Worm (Caenorhabditis elegans) whole organism, mixed stage, embryonic: ENCODE results near the gene lin-12.

Source experiments
- lin-13 ChIP-seq: fragments of 150-350 bp; optimal IDR thresholded peaks from 2 replicates; lab custom pipeline; 2014; ENCODE audit warnings: missing biosample characterization, missing genetic modification characterization
- ztf-11 ChIP-seq: fragments of 150-350 bp; optimal IDR thresholded peaks from 2 replicates; lab custom pipeline; 2014; ENCODE audit warnings: missing biosample characterization, missing genetic modification characterization

ce11 chrIII:9101212-9101611 is 29.9 kb upstream of the lin-12 start, which contains the start of gene ZK507.1:
- TF ChIP-seq lin-13 (tag; lab: Kevin White, UChicago) (no peak), ztf-11 (tag; lab: Kevin White, UChicago) (no peak)
